Fruit fly (Drosophila melanogaster) S2 (cell line): ENCODE results near the gene CG16813.

Experiments used
- CG8478 ChIP-seq: fragments of >200 bp; optimal IDR thresholded peaks from 2 replicates; lab custom pipeline; 2018
- CTCF ChIP-seq, 2 experiments: fragments of >200 bp; optimal IDR thresholded peaks; 2 replicates each; lab custom pipeline; 2018

DNA sequence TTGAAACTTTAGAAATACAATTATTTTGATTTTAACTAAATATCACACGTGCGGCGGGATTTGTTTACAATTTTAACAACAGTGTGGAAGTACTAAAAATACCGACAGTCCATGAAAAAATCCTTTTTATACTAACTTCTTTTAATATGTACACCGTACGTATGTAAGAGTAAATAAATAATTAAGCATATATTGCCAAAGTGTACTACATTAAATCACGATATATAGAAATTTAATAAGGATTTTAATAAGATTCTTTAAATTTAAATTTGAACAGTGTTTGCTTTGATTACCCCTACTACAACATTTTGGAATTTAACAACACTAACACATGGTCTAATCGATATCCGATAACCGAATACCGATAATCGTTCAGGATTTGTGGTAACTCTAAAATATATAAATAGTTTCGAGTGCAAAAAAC is 5.1 kb upstream of the CG16813 start, which contains the start of the genes Ski6 and CG16812:
- TF ChIP-seq CG8478 (lab: Kevin White, UChicago): no peak
- TF ChIP-seq CTCF (optimal IDR thresholded peaks at IDR 0.05; lab: Kevin White, UChicago): no peak
